Worm (Caenorhabditis elegans) whole organism, L4 larva: ENCODE measurements around the gene srh-172.
"Not testable (repeated sequence)": the region's sequence is repeated elsewhere in the genome, so short reads cannot be mapped to it uniquely, and the experiment has no call there.

Experiments used
- F37D6.2 ChIP-seq: sonication (generic microtip); optimal IDR thresholded peaks from 2 replicates; lab custom pipeline; 2016; ENCODE audit warnings: mild to moderate bottlenecking, missing genetic modification characterization, missing compliant biosample characterization
- Y105C5A.15 ChIP-seq: fragments of 200-800 bp; sonication (Bioruptor generic); IDR thresholded peaks from 2 replicates; pipeline ENCODE4 v1.3.6; 2022; ENCODE audit warnings: missing genetic modification characterization, missing compliant biosample characterization
- ZK337.2 ChIP-seq: fragments of 200-800 bp; sonication (Bioruptor generic); IDR thresholded peaks from 2 replicates; pipeline ENCODE4 v1.3.6; 2022; ENCODE audit warnings: missing genetic modification reagents, missing genetic modification characterization, missing compliant biosample characterization
- ZK546.5 ChIP-seq, 2 experiments: sonication (generic microtip); optimal IDR thresholded peaks; 2 replicates each; lab custom pipeline; 2017; ENCODE audit warnings: missing biosample characterization in 2 of 2, missing genetic modification characterization in 2 of 2
- aha-1 ChIP-seq: fragments of 150-350 bp; peaks from one replicate; lab custom pipeline; 2014; ENCODE audit warnings: missing biosample characterization, missing genetic modification characterization
- ama-1 ChIP-seq: fragments of 150-350 bp; optimal IDR thresholded peaks from 2 replicates; lab custom pipeline; 2014; ENCODE audit warnings: inconsistent platforms, mixed read lengths
- attf-4 ChIP-seq: sonication (generic microtip); optimal IDR thresholded peaks from 3 replicates; lab custom pipeline; 2017; ENCODE audit warnings: missing biosample characterization, missing genetic modification characterization
- ceh-28 ChIP-seq: fragments of 150-350 bp; optimal IDR thresholded peaks from 2 replicates; lab custom pipeline; 2014; ENCODE audit warnings: missing biosample characterization, missing genetic modification reagents, missing genetic modification characterization
- ceh-82 ChIP-seq: sonication (generic microtip); optimal IDR thresholded peaks from 2 replicates; lab custom pipeline; 2017; ENCODE audit warnings: missing biosample characterization, missing genetic modification characterization
- cey-2 ChIP-seq: sonication (generic microtip); optimal IDR thresholded peaks from 3 replicates; lab custom pipeline; 2017; ENCODE audit warnings: missing genetic modification characterization, mild to moderate bottlenecking, missing compliant biosample characterization, antibody characterized with exemption, borderline replicate concordance; ENCODE audit not compliant: insufficient read depth
- ctbp-1 ChIP-seq: fragments of 200-800 bp; sonication (Bioruptor generic); IDR thresholded peaks from 2 replicates; pipeline ENCODE4 v1.3.6; 2022; ENCODE audit warnings: missing genetic modification reagents, missing genetic modification characterization, missing compliant biosample characterization
- egl-43 ChIP-seq: fragments of 200-800 bp; sonication (Bioruptor generic); IDR thresholded peaks from 2 replicates; pipeline ENCODE4 v1.3.6; 2022; ENCODE audit warnings: missing genetic modification reagents, missing genetic modification characterization, missing compliant biosample characterization
- fkh-10 ChIP-seq: fragments of 150-350 bp; optimal IDR thresholded peaks from 2 replicates; lab custom pipeline; 2014; ENCODE audit warnings: missing biosample characterization, missing genetic modification reagents, missing genetic modification characterization
- lin-1 ChIP-seq: fragments of 200-800 bp; sonication (Bioruptor generic); IDR thresholded peaks from 2 replicates; pipeline ENCODE4 v1.3.6; 2022; ENCODE audit warnings: missing genetic modification reagents, missing genetic modification characterization, missing compliant biosample characterization
- lin-38 ChIP-seq: fragments of 200-800 bp; sonication (Bioruptor generic); IDR thresholded peaks from 2 replicates; pipeline ENCODE4 v1.3.6; 2022; ENCODE audit warnings: missing genetic modification reagents, missing genetic modification characterization, missing compliant biosample characterization
- mdl-1 ChIP-seq, 2 experiments: fragments of 150-350 bp in 1 of 2; sonication (generic microtip) in 1 of 2; optimal IDR thresholded peaks; 2 replicates each; lab custom pipeline; 2014 to 2017; ENCODE audit warnings: missing biosample characterization in 2 of 2, missing genetic modification characterization in 2 of 2
- mep-1 ChIP-seq: fragments of 150-350 bp; sonication (generic microtip); optimal IDR thresholded peaks from 3 replicates; lab custom pipeline; 2014; ENCODE audit warnings: missing biosample characterization, missing genetic modification characterization
- nhr-102 ChIP-seq: sonication (generic microtip); optimal IDR thresholded peaks from 2 replicates; lab custom pipeline; 2016; ENCODE audit warnings: mild to moderate bottlenecking, missing genetic modification characterization, moderate library complexity, missing compliant biosample characterization
- nhr-11 ChIP-seq: fragments of 150-350 bp; optimal IDR thresholded peaks from 2 replicates; lab custom pipeline; 2014; ENCODE audit warnings: missing biosample characterization, missing genetic modification characterization
- nhr-28 ChIP-seq: fragments of 150-350 bp; optimal IDR thresholded peaks from 2 replicates; lab custom pipeline; 2014; ENCODE audit warnings: missing biosample characterization, missing genetic modification characterization
- nhr-42 ChIP-seq: fragments of 200-800 bp; sonication (Bioruptor generic); IDR thresholded peaks from 2 replicates; pipeline ENCODE4 v1.3.6; 2022; ENCODE audit warnings: missing genetic modification characterization, missing compliant biosample characterization
- nhr-48 ChIP-seq: sonication (generic microtip); optimal IDR thresholded peaks from 2 replicates; lab custom pipeline; 2016; ENCODE audit warnings: mild to moderate bottlenecking, missing genetic modification characterization, missing compliant biosample characterization
- nhr-77 ChIP-seq: fragments of 150-350 bp; optimal IDR thresholded peaks from 2 replicates; lab custom pipeline; 2014; ENCODE audit warnings: missing biosample characterization, missing genetic modification characterization
- snpc-1.2 ChIP-seq: fragments of 200-800 bp; sonication (Bioruptor generic); IDR thresholded peaks from 2 replicates; pipeline ENCODE4 v1.3.6; 2022; ENCODE audit warnings: missing genetic modification reagents, missing genetic modification characterization, missing compliant biosample characterization
- unc-62 ChIP-seq, 3 experiments: fragments of 150-350 bp in 1 of 3; sonication (generic microtip); optimal IDR thresholded peaks in 2 of 3; peaks in 1 of 3; 1 replicate in 1 of 3; 2 replicates in 2 of 3; lab custom pipeline; 2014 to 2017; ENCODE audit warnings: missing biosample characterization in 3 of 3, missing genetic modification characterization in 3 of 3, missing genetic modification reagents in 3 of 3, missing genotype in 1 of 3

The srh-172 gene

DNA sequence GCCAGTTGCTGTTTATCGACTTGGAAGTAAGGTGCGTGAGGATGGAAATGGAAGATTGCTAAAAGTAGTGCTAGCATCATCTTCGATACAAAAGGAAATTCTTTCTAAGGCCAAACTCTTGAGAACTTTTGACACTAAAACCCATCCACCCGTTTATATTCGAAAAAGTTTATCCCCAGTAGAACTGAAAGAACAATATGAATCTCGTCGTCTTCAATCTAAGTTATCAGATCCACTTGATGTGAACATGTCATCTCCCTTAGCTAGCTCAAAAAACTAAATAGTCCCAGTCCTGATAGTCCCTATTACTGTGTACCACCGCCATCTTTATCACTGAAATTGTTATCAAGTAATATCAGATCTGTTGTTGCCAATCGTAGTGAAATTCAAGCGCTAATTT lies 21.9 kb upstream of the srh-172 start:
- TF ChIP-seq fkh-10 (GFP tag; lab: Kevin White, UChicago), result no peak
- peak in 1 of 2 experiments; percentile 50 for TF ChIP-seq unc-62 (GFP tag; optimal IDR thresholded peaks at IDR 0.05 in 1 of 2; lab: Kevin White, UChicago)
- TF ChIP-seq unc-62 (tag; optimal IDR thresholded peaks at IDR 0.05; lab: Kevin White, UChicago), result no peak
- TF ChIP-seq egl-43 (GFP tag; lab: Robert Waterston, UW), result no peak
- no peak for TF ChIP-seq mep-1 (tag; lab: Kevin White, UChicago)

DNA sequence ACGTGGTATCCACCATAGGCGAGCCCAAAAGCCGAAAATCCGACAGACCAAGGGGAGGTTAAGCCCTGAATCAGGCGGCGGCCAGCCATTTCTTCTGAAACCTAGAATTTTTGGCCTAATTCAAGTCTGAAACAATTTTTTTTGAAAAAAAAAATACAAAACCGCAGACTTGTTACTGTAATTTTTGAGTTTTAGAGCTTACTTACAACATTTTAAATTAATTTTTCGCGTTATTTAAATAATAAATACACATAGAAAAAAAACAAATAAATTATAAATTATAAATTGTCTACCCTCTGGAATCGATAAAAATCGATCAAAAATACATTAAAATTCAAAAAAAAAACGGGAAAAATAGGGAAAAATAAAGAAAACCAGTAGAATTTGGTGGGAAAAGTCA lies 12.3 kb upstream of the srh-172 start, which contains the start of gene dhs-24:
dhs-24 (minus strand) TSS at position 101 of the 400 bp plus-strand sequence.
- TF ChIP-seq ceh-28 (tag; lab: Kevin White, UChicago) (no peak), snpc-1.2 (GFP tag; lab: Robert Waterston, UW) (0 out of 2 replicates have a peak, but pooled peaks have one; percentile 13), F37D6.2 (tag; lab: Kevin White, UChicago) (no peak), ZK546.5 (tag; optimal IDR thresholded peaks at IDR 0.05; lab: Kevin White, UChicago) (no peak), lin-38 (GFP tag; lab: Robert Waterston, UW) (0 out of 2 replicates have a peak, but pooled peaks have one; percentile 21), ama-1 (lab: Kevin White, UChicago) (peak; percentile 55), nhr-102 (tag; lab: Kevin White, UChicago) (no peak), ZK337.2 (GFP tag; lab: Robert Waterston, UW) (no peak), ceh-82 (tag; lab: Kevin White, UChicago) (no peak), nhr-77 (tag; lab: Kevin White, UChicago) (no peak)
- TF ChIP-seq, all 104 proteins: peak for 3

DNA sequence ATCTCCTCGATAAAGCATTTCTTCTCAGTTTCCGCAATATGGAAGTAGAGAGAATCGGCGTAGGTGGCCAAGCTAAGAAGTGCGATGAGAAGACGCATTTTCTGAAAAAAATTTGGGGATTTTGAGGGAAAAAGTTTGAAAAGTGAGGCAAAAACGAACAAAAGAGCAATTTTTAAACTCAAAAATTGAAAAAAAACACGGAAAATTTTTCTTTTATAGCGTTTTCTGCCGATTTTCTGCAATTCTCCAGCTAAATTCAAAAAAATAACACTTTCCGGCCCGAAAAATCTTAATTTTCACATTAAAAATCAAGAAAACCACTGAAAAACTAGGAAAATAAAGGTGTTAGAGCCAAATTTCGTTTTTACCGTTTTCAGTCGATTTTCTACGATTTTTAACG lies 9.9 kb upstream of the srh-172 start, which contains the start of gene tmed-4:
tmed-4 (minus strand) TSS at position 101 of the 400 bp plus-strand sequence.
- TF ChIP-seq Y105C5A.15 (GFP tag; lab: Robert Waterston, UW); mdl-1 (tag; optimal IDR thresholded peaks at IDR 0.05; lab: Kevin White, UChicago); ZK546.5 (tag; optimal IDR thresholded peaks at IDR 0.05; lab: Kevin White, UChicago): not testable (repeated sequence)

DNA sequence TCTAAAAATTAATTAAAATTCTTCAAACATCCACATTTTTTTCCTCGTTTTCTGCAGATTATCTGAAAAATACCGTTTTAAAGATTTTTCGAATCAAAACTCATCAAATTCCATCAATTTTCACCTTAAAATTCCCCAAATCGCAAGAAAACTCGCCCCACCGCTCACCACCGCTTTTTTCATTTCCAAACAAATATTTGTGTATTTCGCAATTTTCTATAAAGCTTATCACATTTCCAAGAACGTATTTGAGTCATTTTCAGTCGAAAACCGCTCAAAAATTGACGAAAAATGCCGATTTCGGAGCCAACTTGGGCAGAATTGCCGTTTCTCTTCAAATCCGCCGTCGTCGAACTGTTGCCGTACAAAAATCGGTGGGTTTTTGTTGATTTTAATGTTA lies 9.1 kb upstream of the srh-172 start, which contains the start of gene Y60A3A.8:
Y60A3A.8 (plus strand) TSS at position 258 of the 400 bp plus-strand sequence.
- TF ChIP-seq nhr-42 (GFP tag; lab: Robert Waterston, UW); mep-1 (tag; lab: Kevin White, UChicago); mdl-1 (tag; optimal IDR thresholded peaks at IDR 0.05; lab: Kevin White, UChicago): not testable (repeated sequence)

DNA sequence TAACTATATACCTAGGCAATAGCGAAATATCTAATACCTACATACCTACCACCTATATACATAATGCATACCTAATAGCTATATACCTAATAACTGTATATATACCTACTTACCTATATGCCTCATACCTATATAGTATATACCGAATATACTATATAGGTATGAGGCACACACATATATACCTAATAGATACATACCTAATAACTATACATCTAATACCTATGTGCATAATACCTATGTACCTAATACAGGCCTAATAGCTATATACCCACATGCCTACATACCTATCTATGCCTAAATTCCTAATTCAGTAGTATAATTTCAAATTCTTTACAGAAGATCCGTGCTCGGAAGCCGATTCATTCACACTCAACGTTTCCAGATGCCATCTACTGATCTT lies 4.4 kb upstream of the srh-172 start:
- peak in 1 of 2 experiments; percentile 72 for TF ChIP-seq unc-62 (GFP tag; optimal IDR thresholded peaks at IDR 0.05 in 1 of 2; lab: Kevin White, UChicago)
- no peak for TF ChIP-seq unc-62 (tag; optimal IDR thresholded peaks at IDR 0.05; lab: Kevin White, UChicago)
- TF ChIP-seq nhr-11 (tag; lab: Kevin White, UChicago), result no peak

DNA sequence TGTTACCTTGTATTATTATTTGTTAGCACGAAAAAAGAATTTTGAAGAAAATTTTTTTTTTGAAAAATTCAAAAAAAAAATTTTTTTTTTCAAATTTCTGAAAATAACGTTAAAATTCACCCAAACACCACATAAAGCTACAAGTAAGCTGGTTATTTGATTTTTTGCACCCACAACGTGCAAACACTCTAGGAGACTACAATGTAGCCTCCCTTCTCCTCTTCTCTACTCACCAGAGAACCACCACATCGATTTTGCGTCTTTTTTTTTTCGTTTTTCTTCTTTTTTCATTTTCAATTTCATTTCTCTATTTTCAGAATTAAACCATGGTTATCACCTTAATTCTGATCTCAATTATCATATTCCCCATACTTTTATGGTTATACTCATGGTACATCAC lies 3.7 kb upstream of the srh-172 start, which contains the start of gene abhd-3.1:
abhd-3.1 (plus strand) TSS at position 318 of the 400 bp plus-strand sequence.
- TF ChIP-seq aha-1 (peak; percentile 91), cey-2 (tag; lab: Kevin White, UChicago) (no peak), ctbp-1 (no peak), mep-1 (tag; lab: Kevin White, UChicago) (peak; percentile 3), unc-62 (GFP tag; optimal IDR thresholded peaks at IDR 0.05 in 1 of 2; lab: Kevin White, UChicago) (peak in 1 of 2 experiments; percentile 32), unc-62 (tag; optimal IDR thresholded peaks at IDR 0.05; lab: Kevin White, UChicago) (no peak), attf-4 (no peak), lin-1 (GFP tag; lab: Robert Waterston, UW) (no peak), nhr-28 (peak; percentile 22)

DNA sequence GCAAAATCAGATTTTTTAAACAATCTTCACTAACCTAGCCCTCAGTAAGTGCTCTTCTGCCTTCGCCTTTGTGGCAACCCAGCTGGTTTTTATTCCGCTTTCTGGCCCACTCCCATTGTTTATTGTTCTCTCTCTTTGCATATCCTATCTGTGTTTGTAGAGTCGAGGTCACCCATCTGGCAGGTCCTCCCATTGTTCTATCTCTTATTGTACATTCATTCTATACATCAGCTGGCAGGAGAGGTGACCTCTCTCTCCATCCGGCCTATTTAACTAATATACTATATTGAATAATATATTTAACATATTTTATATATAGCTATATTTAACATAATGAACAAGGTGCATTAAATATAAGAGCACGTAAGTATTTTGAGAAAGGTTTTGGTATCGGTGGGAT lies 3.1 kb downstream of the srh-172 start:
- TF ChIP-seq nhr-48 (tag; lab: Kevin White, UChicago), result no peak
- no peak for TF ChIP-seq F37D6.2 (tag; lab: Kevin White, UChicago)
- TF ChIP-seq, all 104 proteins: peak for 0
